Worm (Caenorhabditis elegans): ENCODE data around the gene F44G4.3.

Gene F44G4.3

ce11 chrII:9038201-9038600 lies 40.7 kb upstream of the F44G4.3 start, which contains the start of gene gcs-1:
Gene gcs-1, minus strand, starts transcription at chrII:9038301.
- TF ChIP-seq lir-1 (GFP tag; conservative IDR thresholded peaks at IDR 0.05) (no peak), attf-5 (GFP tag; optimal IDR thresholded peaks at IDR 0.05) (no peak), zfh-2 (GFP tag; conservative IDR thresholded peaks at IDR 0.05) (no peak), attf-6 (GFP tag; IDR thresholded peaks at IDR 0.05) (no peak), K11D2.4 (GFP tag; IDR thresholded peaks at IDR 0.05) (no peak), rpc-1 (optimal IDR thresholded peaks at IDR 0.05) (no peak), rpc-1 (tag; optimal IDR thresholded peaks at IDR 0.05) (no peak), ztf-22 (GFP tag; optimal IDR thresholded peaks at IDR 0.05) (no peak), rcor-1 (GFP tag; IDR thresholded peaks at IDR 0.05) (no peak), bed-1 (GFP tag; IDR thresholded peaks at IDR 0.05) (no peak), C06A6.2 (GFP tag; conservative IDR thresholded peaks at IDR 0.05) (no peak), lag-1 (GFP tag; IDR thresholded peaks at IDR 0.05) (no peak), nfya-2 (GFP tag; IDR thresholded peaks at IDR 0.05) (no peak)

- TF ChIP-seq B0261.1 (tag; optimal IDR thresholded peaks at IDR 0.05) (no peak), atf-7 (tag; optimal IDR thresholded peaks at IDR 0.05) (no peak), ztf-28 (GFP tag; IDR thresholded peaks at IDR 0.05) (no peak), nfya-2 (GFP tag; IDR thresholded peaks at IDR 0.05) (no peak), ceh-58 (GFP tag; IDR thresholded peaks at IDR 0.05) (no peak), xnd-1 (tag; optimal IDR thresholded peaks at IDR 0.05) (no peak), zim-3 (tag; optimal IDR thresholded peaks at IDR 0.05) (no peak), Y56A3A.18 (GFP tag; IDR thresholded peaks at IDR 0.05) (no peak), hsf-1 (GFP tag; IDR thresholded peaks at IDR 0.05) (no peak), Y95B8A.8 (GFP tag; IDR thresholded peaks at IDR 0.05) (no peak), ets-4 (GFP tag; optimal IDR thresholded peaks at IDR 0.05) (no peak), repo-1 (tag; optimal IDR thresholded peaks at IDR 0.05) (no peak), B0336.3 (GFP tag; IDR thresholded peaks at IDR 0.05) (no peak)
Measured at ce11 chrII:9033034-9033433, 35.6 kb upstream of the F44G4.3 start.

- TF ChIP-seq madf-6 (GFP tag; IDR thresholded peaks at IDR 0.05) (no peak), K12H6.12 (tag; optimal IDR thresholded peaks at IDR 0.05) (no peak), ccch-3 (GFP tag; optimal IDR thresholded peaks at IDR 0.05) (no peak), Y79H2A.3 (GFP tag; conservative IDR thresholded peaks at IDR 0.05) (no peak), attf-6 (GFP tag; IDR thresholded peaks at IDR 0.05) (no peak), sptf-2 (GFP tag; optimal IDR thresholded peaks at IDR 0.05) (no peak), nfyb-1 (GFP tag; IDR thresholded peaks at IDR 0.05) (no peak), attf-3 (GFP tag; conservative IDR thresholded peaks at IDR 0.05) (no peak), F10E7.11 (tag; optimal IDR thresholded peaks at IDR 0.05) (no peak), Y67H2A.10 (GFP tag; conservative IDR thresholded peaks at IDR 0.05) (no peak), lsl-1 (GFP tag; optimal IDR thresholded peaks at IDR 0.05) (no peak), hsf-1 (GFP tag; IDR thresholded peaks at IDR 0.05) (no peak), F49E8.2 (tag; optimal IDR thresholded peaks at IDR 0.05; ENCODE audit: insufficient read depth) (no peak), lag-1 (GFP tag; IDR thresholded peaks at IDR 0.05) (no peak), repo-1 (tag; optimal IDR thresholded peaks at IDR 0.05) (no peak), bed-1 (GFP tag; IDR thresholded peaks at IDR 0.05) (no peak), F55B11.4 (tag; optimal IDR thresholded peaks at IDR 0.05; ENCODE audit: borderline replicate concordance, insufficient read depth) (no peak), pbrm-1 (GFP tag; IDR thresholded peaks at IDR 0.05) (no peak)
Measured at ce11 chrII:9031891-9032290, 34.4 kb upstream of the F44G4.3 start.
